Fruit fly (Drosophila melanogaster): ENCODE data around the gene CG45489.
"Not testable (repeated sequence)": the region's sequence is repeated elsewhere in the genome, so short reads cannot be mapped to it uniquely, and the experiment has no call there.

CG45489 gene

dm6 chrX:19929078-19929477 lies at the start of gene CG45489:
TSS of gene CG45489 (minus strand) at chrX:19929178.
- TF ChIP-seq CTCF, CG8478 (optimal IDR thresholded peaks at IDR 0.05): not testable (repeated sequence)

DNA sequence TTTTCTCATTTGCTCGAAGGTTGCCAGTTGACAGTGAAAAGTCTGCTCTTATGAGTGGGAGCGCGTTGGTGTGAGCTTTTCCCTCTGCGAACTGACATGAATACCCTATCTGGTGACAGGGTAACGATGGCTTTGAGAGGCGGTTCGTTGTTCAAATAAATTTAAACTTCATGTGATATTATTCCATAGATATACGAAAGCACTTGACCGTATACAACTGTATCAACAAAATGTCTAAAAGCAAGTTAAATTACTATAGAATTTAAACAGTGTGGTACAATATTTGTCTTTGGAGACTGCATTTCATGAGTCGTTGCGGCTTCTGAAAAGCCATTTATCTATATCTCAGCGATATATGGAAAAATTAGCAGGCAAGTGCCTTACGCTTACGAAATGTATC lies 35.2 kb upstream of the CG45489 start:
- TF ChIP-seq CTCF (optimal IDR thresholded peaks at IDR 0.05), result no peak

dm6 chrX:19960881-19961347 lies 31.9 kb upstream of the CG45489 start, which contains the start of gene Nep3:
TSS of gene Nep3 (plus strand) at chrX:19961297.
- no peak for TF ChIP-seq CTCF (optimal IDR thresholded peaks at IDR 0.05)
- TF ChIP-seq CG8478 (optimal IDR thresholded peaks at IDR 0.05), result no peak

dm6 chrX:19959353-19959969 lies 30.5 kb upstream of the CG45489 start, which contains the start of gene CG12655:
TSS of gene CG12655 (minus strand) at chrX:19959403.
- TF ChIP-seq CG8478 (optimal IDR thresholded peaks at IDR 0.05), result no peak
- no peak for TF ChIP-seq CTCF (optimal IDR thresholded peaks at IDR 0.05)

- TF ChIP-seq CTCF, CG8478 (optimal IDR thresholded peaks at IDR 0.05): not testable (repeated sequence)
These were observed 29.3 kb upstream of the CG45489 start, which contains the start of gene CG43784 for dm6 chrX:19958242-19958641. TSS of gene CG43784 (minus strand) at chrX:19958342.

dm6 chrX:19953508-19953907 lies 24.5 kb upstream of the CG45489 start, which contains the start of gene CG45494:
TSS of gene CG45494 (minus strand) at chrX:19953608.
- not testable (repeated sequence) for TF ChIP-seq CG8478, CTCF (optimal IDR thresholded peaks at IDR 0.05)

DNA sequence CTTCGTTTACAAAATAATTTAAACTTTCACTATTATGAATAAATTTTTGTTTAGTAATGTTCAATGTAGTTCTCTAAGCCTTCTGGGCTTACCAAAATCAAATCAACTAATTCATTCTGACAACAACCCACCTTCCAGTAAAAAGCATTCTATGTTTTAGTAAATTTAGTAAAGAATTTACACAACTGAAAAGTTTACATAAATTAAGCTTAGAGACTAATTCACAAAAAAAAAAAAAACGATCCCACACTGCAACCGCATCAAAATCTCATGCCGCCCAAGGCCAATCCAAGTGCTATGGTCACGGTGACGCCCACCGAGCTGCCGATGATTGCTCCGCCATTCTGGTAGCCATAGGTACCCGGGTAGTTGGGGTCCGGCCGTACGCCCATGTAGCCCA lies 19.8 kb upstream of the CG45489 start, which contains the start of gene CG45493:
Gene CG45493, minus strand, starts transcription at position 101 of the 400 bp plus-strand sequence.
- TF ChIP-seq CTCF, CG8478 (optimal IDR thresholded peaks at IDR 0.05): not testable (repeated sequence)

DNA sequence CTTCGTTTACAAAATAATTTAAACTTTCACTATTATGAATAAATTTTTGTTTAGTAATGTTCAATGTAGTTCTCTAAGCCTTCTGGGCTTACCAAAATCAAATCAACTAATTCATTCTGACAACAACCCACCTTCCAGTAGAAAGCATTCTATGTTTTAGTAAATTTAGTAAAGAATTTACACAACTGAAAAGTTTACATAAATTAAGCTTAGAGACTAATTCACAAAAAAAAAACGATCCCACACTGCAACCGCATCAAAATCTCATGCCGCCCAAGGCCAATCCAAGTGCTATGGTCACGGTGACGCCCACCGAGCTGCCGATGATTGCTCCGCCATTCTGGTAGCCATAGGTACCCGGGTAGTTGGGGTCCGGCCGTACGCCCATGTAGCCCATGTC lies 15.1 kb upstream of the CG45489 start, which contains the start of gene CG45492:
Gene CG45492, minus strand, starts transcription at position 101 of the 400 bp plus-strand sequence.
- not testable (repeated sequence) for TF ChIP-seq CG8478, CTCF (optimal IDR thresholded peaks at IDR 0.05)

DNA sequence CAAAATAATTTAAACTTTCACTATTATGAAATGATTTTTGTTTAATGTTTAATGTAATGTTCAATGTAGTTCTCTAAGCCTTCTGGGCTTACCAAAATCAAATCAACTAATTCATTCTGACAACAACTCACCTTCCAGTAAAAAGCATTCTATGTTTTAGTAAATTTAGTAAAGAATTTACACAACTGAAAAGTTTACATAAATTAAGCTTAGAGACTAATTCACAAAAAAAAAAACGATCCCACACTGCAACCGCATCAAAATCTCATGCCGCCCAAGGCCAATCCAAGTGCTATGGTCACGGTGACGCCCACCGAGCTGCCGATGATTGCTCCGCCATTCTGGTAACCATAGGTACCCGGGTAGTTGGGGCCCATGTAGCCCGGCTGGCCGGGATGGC lies 9.9 kb upstream of the CG45489 start, which contains the start of gene CG45491:
Gene CG45491, minus strand, starts transcription at position 101 of the 400 bp plus-strand sequence.
- not testable (repeated sequence) for TF ChIP-seq CG8478, CTCF (optimal IDR thresholded peaks at IDR 0.05)

dm6 chrX:19934194-19934593 lies 5.2 kb upstream of the CG45489 start, which contains the start of gene CG45490:
TSS of gene CG45490 (minus strand) at chrX:19934294.
- TF ChIP-seq CTCF, CG8478 (optimal IDR thresholded peaks at IDR 0.05): not testable (repeated sequence)

DNA sequence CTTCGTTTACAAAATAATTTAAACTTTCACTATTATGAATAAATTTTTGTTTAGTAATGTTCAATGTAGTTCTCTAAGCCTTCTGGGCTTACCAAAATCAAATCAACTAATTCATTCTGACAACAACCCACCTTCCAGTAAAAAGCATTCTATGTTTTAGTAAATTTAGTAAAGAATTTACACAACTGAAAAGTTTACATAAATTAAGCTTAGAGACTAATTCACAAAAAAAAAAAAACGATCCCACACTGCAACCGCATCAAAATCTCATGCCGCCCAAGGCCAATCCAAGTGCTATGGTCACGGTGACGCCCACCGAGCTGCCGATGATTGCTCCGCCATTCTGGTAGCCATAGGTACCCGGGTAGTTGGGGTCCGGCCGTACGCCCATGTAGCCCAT lies 8.6 kb downstream of the CG45489 start, which contains the start of gene CG45488:
Gene CG45488, minus strand, starts transcription at position 101 of the 400 bp plus-strand sequence.
- TF ChIP-seq CG8478, CTCF (optimal IDR thresholded peaks at IDR 0.05): not testable (repeated sequence)

DNA sequence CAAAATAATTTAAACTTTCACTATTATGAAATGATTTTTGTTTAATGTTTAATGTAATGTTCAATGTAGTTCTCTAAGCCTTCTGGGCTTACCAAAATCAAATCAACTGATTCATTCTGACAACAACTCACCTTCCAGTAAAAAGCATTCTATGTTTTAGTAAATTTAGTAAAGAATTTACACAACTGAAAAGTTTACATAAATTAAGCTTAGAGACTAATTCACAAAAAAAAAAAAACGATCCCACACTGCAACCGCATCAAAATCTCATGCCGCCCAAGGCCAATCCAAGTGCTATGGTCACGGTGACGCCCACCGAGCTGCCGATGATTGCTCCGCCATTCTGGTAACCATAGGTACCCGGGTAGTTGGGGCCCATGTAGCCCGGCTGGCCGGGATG lies 13.8 kb downstream of the CG45489 start, which contains the start of gene CG45487:
Gene CG45487, minus strand, starts transcription at position 101 of the 400 bp plus-strand sequence.
- not testable (repeated sequence) for TF ChIP-seq CG8478, CTCF (optimal IDR thresholded peaks at IDR 0.05)

- not testable (repeated sequence) for TF ChIP-seq CTCF, CG8478 (optimal IDR thresholded peaks at IDR 0.05)
These were observed 19.0 kb downstream of the CG45489 start, which contains the start of gene CG45486 for dm6 chrX:19910017-19910416. TSS of gene CG45486 (minus strand) at chrX:19910117.

- TF ChIP-seq CG8478 (optimal IDR thresholded peaks at IDR 0.05) (no peak), CTCF (optimal IDR thresholded peaks at IDR 0.05) (no peak)
These were observed 29.0 kb downstream of the CG45489 start for dm6 chrX:19899978-19900377.

- TF ChIP-seq CG8478 (optimal IDR thresholded peaks at IDR 0.05) (no peak), CTCF (optimal IDR thresholded peaks at IDR 0.05) (no peak)
These were observed 30.9 kb downstream of the CG45489 start for dm6 chrX:19897991-19898473.

All from S2 (cell line).